Worm (Caenorhabditis elegans) whole organism, young adult: ENCODE results near the gene F12A10.8.
A peak's percentile ranks its signal among the peaks of the same experiment; 100 is the strongest.

Experiments
- B0261.1 ChIP-seq: sonication (generic microtip); optimal IDR thresholded peaks from 2 replicates; lab custom pipeline; 2016; ENCODE audit warnings: mild to moderate bottlenecking, missing genetic modification characterization, moderate library complexity, missing compliant biosample characterization
- B0336.3 ChIP-seq: fragments of 200-800 bp; sonication (Bioruptor generic); IDR thresholded peaks from 2 replicates; pipeline ENCODE4 v1.3.6; 2022; ENCODE audit warnings: missing genetic modification characterization, missing compliant biosample characterization
- C06A6.2 ChIP-seq: fragments of 200-800 bp; sonication (Bioruptor generic); conservative IDR thresholded peaks from 2 replicates; pipeline ENCODE4 v1.3.6; 2022; ENCODE audit warnings: missing genetic modification characterization, missing compliant biosample characterization
- D2030.7 ChIP-seq: fragments of 200-800 bp; sonication (Bioruptor generic); IDR thresholded peaks from 2 replicates; pipeline ENCODE4 v1.3.6; 2022; ENCODE audit warnings: missing genetic modification reagents, missing genetic modification characterization, missing compliant biosample characterization
- F37B4.10 ChIP-seq: fragments of 200-800 bp; sonication (Bioruptor generic); IDR thresholded peaks from 2 replicates; pipeline ENCODE4 v1.3.6; 2022; ENCODE audit warnings: missing genetic modification characterization, missing compliant biosample characterization
- F49E8.2 ChIP-seq: sonication (generic microtip); optimal IDR thresholded peaks from 3 replicates; lab custom pipeline; 2017; ENCODE audit warnings: missing genetic modification characterization, mild to moderate bottlenecking, missing compliant biosample characterization, antibody characterized with exemption, moderate library complexity; ENCODE audit not compliant: insufficient read depth
- F52B5.7 ChIP-seq: sonication (generic microtip); optimal IDR thresholded peaks from 2 replicates; lab custom pipeline; 2016; ENCODE audit warnings: mild to moderate bottlenecking, missing genetic modification characterization, missing compliant biosample characterization
- F55B11.4 ChIP-seq: sonication (generic microtip); optimal IDR thresholded peaks from 2 replicates; lab custom pipeline; 2016; ENCODE audit warnings: missing compliant biosample characterization, missing genetic modification characterization, borderline replicate concordance; ENCODE audit not compliant: insufficient read depth
- F57A8.1 ChIP-seq: fragments of 200-800 bp; sonication (Bioruptor generic); optimal IDR thresholded peaks from 2 replicates; lab custom pipeline; 2018; ENCODE audit warnings: mild to moderate bottlenecking, missing genetic modification characterization, moderate library complexity, missing compliant biosample characterization
- F57C9.4 ChIP-seq: sonication (generic microtip); optimal IDR thresholded peaks from 2 replicates; lab custom pipeline; 2017; ENCODE audit warnings: mild to moderate bottlenecking, missing genetic modification characterization, missing compliant biosample characterization
- T26A5.8 ChIP-seq: sonication (generic microtip); optimal IDR thresholded peaks from 2 replicates; lab custom pipeline; 2016; ENCODE audit warnings: missing genetic modification characterization, missing compliant biosample characterization
- Y53F4B.3 ChIP-seq: fragments of 200-800 bp; sonication (Bioruptor generic); IDR thresholded peaks from 2 replicates; pipeline ENCODE4 v1.3.6; 2022; ENCODE audit warnings: missing genetic modification reagents, missing genetic modification characterization, missing compliant biosample characterization
- Y53G8AR.9 ChIP-seq: fragments of 200-800 bp; sonication (Bioruptor generic); conservative IDR thresholded peaks from 2 replicates; pipeline ENCODE4 v1.3.6; 2022; ENCODE audit warnings: missing genetic modification reagents, missing genetic modification characterization, missing compliant biosample characterization
- Y56A3A.18 ChIP-seq: fragments of 200-800 bp; sonication (Bioruptor generic); IDR thresholded peaks from 2 replicates; pipeline ENCODE4 v1.3.6; 2022; ENCODE audit warnings: missing genetic modification reagents, missing genetic modification characterization, missing compliant biosample characterization
- Y67H2A.10 ChIP-seq: fragments of 200-800 bp; sonication (Bioruptor generic); conservative IDR thresholded peaks from 2 replicates; pipeline ENCODE4 v1.3.6; 2022; ENCODE audit warnings: missing genetic modification reagents, missing genetic modification characterization, missing compliant biosample characterization
- Y95B8A.8 ChIP-seq: fragments of 200-800 bp; sonication (Bioruptor generic); IDR thresholded peaks from 2 replicates; pipeline ENCODE4 v1.3.6; 2022; ENCODE audit warnings: missing genetic modification reagents, missing genetic modification characterization, missing compliant biosample characterization
- atf-7 ChIP-seq: sonication (generic microtip); optimal IDR thresholded peaks from 2 replicates; lab custom pipeline; 2017; ENCODE audit warnings: mild to moderate bottlenecking, missing genetic modification characterization, missing compliant biosample characterization
- attf-5 ChIP-seq: fragments of 200-800 bp; sonication (Bioruptor generic); optimal IDR thresholded peaks from 2 replicates; lab custom pipeline; 2018; ENCODE audit warnings: mild to moderate bottlenecking, missing genetic modification characterization, missing compliant biosample characterization
- bed-2 ChIP-seq: fragments of 200-800 bp; sonication (Bioruptor generic); IDR thresholded peaks from 2 replicates; pipeline ENCODE4 v1.3.6; 2022; ENCODE audit warnings: missing genetic modification reagents, missing genetic modification characterization, missing compliant biosample characterization
- ccch-3 ChIP-seq: fragments of 200-800 bp; sonication (Bioruptor generic); optimal IDR thresholded peaks from 2 replicates; lab custom pipeline; 2018; ENCODE audit warnings: mild to moderate bottlenecking, missing genetic modification characterization, missing compliant biosample characterization
- ceh-40 ChIP-seq: fragments of 200-800 bp; sonication (Bioruptor generic); IDR thresholded peaks from 2 replicates; pipeline ENCODE4 v1.3.6; 2022; ENCODE audit warnings: missing genetic modification characterization, missing compliant biosample characterization
- ceh-58 ChIP-seq: fragments of 200-800 bp; sonication (Bioruptor generic); IDR thresholded peaks from 2 replicates; pipeline ENCODE4 v1.3.6; 2022; ENCODE audit warnings: missing genetic modification characterization, missing compliant biosample characterization
- ceh-79 ChIP-seq: sonication (generic microtip); optimal IDR thresholded peaks from 2 replicates; lab custom pipeline; 2017; ENCODE audit warnings: mild to moderate bottlenecking, missing genetic modification characterization, missing compliant biosample characterization
- ceh-91 ChIP-seq: fragments of 200-800 bp; sonication (Bioruptor generic); IDR thresholded peaks from 2 replicates; pipeline ENCODE4 v1.3.6; 2022; ENCODE audit warnings: missing genetic modification reagents, missing genetic modification characterization, missing compliant biosample characterization
- gei-17 ChIP-seq: fragments of 200-800 bp; sonication (Bioruptor generic); optimal IDR thresholded peaks from 2 replicates; lab custom pipeline; 2018; ENCODE audit warnings: mild to moderate bottlenecking, missing genetic modification characterization, missing compliant biosample characterization
- him-1 ChIP-seq: sonication (generic microtip); optimal IDR thresholded peaks from 2 replicates; lab custom pipeline; 2016; ENCODE audit warnings: missing genotype, missing genetic modification reagents, missing genetic modification characterization, missing compliant biosample characterization
- hmg-1.2 ChIP-seq: fragments of 200-800 bp; sonication (Bioruptor generic); IDR thresholded peaks from 2 replicates; pipeline ENCODE4 v1.3.6; 2022; ENCODE audit warnings: missing genetic modification reagents, missing genetic modification characterization, missing compliant biosample characterization
- hmg-20 ChIP-seq: fragments of 200-800 bp; sonication (Bioruptor generic); IDR thresholded peaks from 2 replicates; pipeline ENCODE4 v1.3.6; 2022; ENCODE audit warnings: missing genetic modification reagents, missing genetic modification characterization, missing compliant biosample characterization
- hsf-1 ChIP-seq: fragments of 200-800 bp; sonication (Bioruptor generic); IDR thresholded peaks from 2 replicates; pipeline ENCODE4 v1.3.6; 2022; ENCODE audit warnings: missing genetic modification reagents, missing genetic modification characterization, missing compliant biosample characterization
- lag-1 ChIP-seq: fragments of 200-800 bp; sonication (Bioruptor generic); IDR thresholded peaks from 2 replicates; pipeline ENCODE4 v1.3.6; 2022; ENCODE audit warnings: missing genetic modification reagents, missing genetic modification characterization, missing compliant biosample characterization
- lin-35 ChIP-seq, 3 experiments: fragments of 150-350 bp in 2 of 3; sonication (generic microtip) in 1 of 3; optimal IDR thresholded peaks; 2 replicates each; lab custom pipeline; 2014 to 2018; ENCODE audit warnings: missing biosample characterization in 3 of 3, missing genetic modification characterization in 3 of 3, missing genetic modification reagents in 3 of 3
- lin-40 ChIP-seq: sonication (generic microtip); optimal IDR thresholded peaks from 2 replicates; lab custom pipeline; 2016; ENCODE audit warnings: missing genetic modification characterization, mild to moderate bottlenecking, missing compliant biosample characterization, missing genotype, missing genetic modification reagents
- madf-10 ChIP-seq: sonication (generic microtip); optimal IDR thresholded peaks from 2 replicates; lab custom pipeline; 2016; ENCODE audit warnings: mild to moderate bottlenecking, missing genetic modification characterization, missing compliant biosample characterization
- madf-6 ChIP-seq: fragments of 200-800 bp; sonication (Bioruptor generic); IDR thresholded peaks from 2 replicates; pipeline ENCODE4 v1.3.6; 2022; ENCODE audit warnings: missing genetic modification reagents, missing genetic modification characterization, missing compliant biosample characterization
- mel-28 ChIP-seq: sonication (generic microtip); optimal IDR thresholded peaks from 2 replicates; lab custom pipeline; 2016; ENCODE audit warnings: borderline replicate concordance, mild to moderate bottlenecking, missing genetic modification characterization, missing compliant biosample characterization
- nfya-1 ChIP-seq: sonication (generic microtip); optimal IDR thresholded peaks from 2 replicates; lab custom pipeline; 2017; ENCODE audit warnings: antibody characterized with exemption, missing compliant biosample characterization, missing genetic modification characterization, borderline replicate concordance; ENCODE audit not compliant: insufficient read depth
- rec-8 ChIP-seq, 2 experiments: sonication (generic microtip); optimal IDR thresholded peaks; 2 replicates each; lab custom pipeline; 2016; ENCODE audit warnings: mild to moderate bottlenecking in 2 of 2, missing genetic modification characterization in 2 of 2, missing genetic modification reagents in 2 of 2, missing genotype in 2 of 2, missing biosample characterization in 1 of 2, missing compliant biosample characterization in 1 of 2, moderate library complexity in 1 of 2
- sdz-38 ChIP-seq: sonication (generic microtip); optimal IDR thresholded peaks from 2 replicates; lab custom pipeline; 2016; ENCODE audit warnings: missing genotype, missing genetic modification characterization, missing compliant biosample characterization
- snpc-1.3 ChIP-seq: sonication (generic microtip); optimal IDR thresholded peaks from 2 replicates; lab custom pipeline; 2017; ENCODE audit warnings: missing genetic modification characterization, mild to moderate bottlenecking, missing compliant biosample characterization, antibody characterized with exemption, moderate library complexity, missing genotype, missing genetic modification reagents; ENCODE audit not compliant: insufficient read depth
- snpc-3.4 ChIP-seq: sonication (generic microtip); optimal IDR thresholded peaks from 2 replicates; lab custom pipeline; 2017; ENCODE audit warnings: missing genetic modification characterization, mild to moderate bottlenecking, missing compliant biosample characterization, antibody characterized with exemption, moderate library complexity, missing genotype, missing genetic modification reagents
- tbp1 ChIP-seq: fragments of 200-800 bp; sonication (Bioruptor generic); optimal IDR thresholded peaks from 2 replicates; lab custom pipeline; 2018; ENCODE audit warnings: mild to moderate bottlenecking, missing genetic modification characterization, missing compliant biosample characterization
- xnd-1 ChIP-seq: sonication (generic microtip); optimal IDR thresholded peaks from 2 replicates; lab custom pipeline; 2016; ENCODE audit warnings: missing genotype, missing genetic modification reagents, missing genetic modification characterization, missing compliant biosample characterization
- zim-3 ChIP-seq: sonication (generic microtip); optimal IDR thresholded peaks from 2 replicates; lab custom pipeline; 2017; ENCODE audit warnings: mild to moderate bottlenecking, missing genetic modification characterization, moderate library complexity, missing compliant biosample characterization
- ztf-18 ChIP-seq: sonication (generic microtip); optimal IDR thresholded peaks from 2 replicates; lab custom pipeline; 2016; ENCODE audit warnings: missing genotype, mild to moderate bottlenecking, missing genetic modification characterization, missing compliant biosample characterization
- ztf-22 ChIP-seq: fragments of 200-800 bp; sonication (Bioruptor generic); optimal IDR thresholded peaks from 2 replicates; lab custom pipeline; 2018; ENCODE audit warnings: mild to moderate bottlenecking, missing genetic modification characterization, moderate library complexity, missing compliant biosample characterization
- ztf-25 ChIP-seq: fragments of 200-800 bp; sonication (Bioruptor generic); IDR thresholded peaks from 2 replicates; pipeline ENCODE4 v1.3.6; 2022; ENCODE audit warnings: missing genetic modification reagents, missing genetic modification characterization, missing compliant biosample characterization
- ztf-28 ChIP-seq: fragments of 200-800 bp; sonication (Bioruptor generic); IDR thresholded peaks from 2 replicates; pipeline ENCODE4 v1.3.6; 2022; ENCODE audit warnings: missing genetic modification reagents, missing genetic modification characterization, missing compliant biosample characterization
- ztf-6 ChIP-seq: fragments of 200-800 bp; sonication (Bioruptor generic); IDR thresholded peaks from 2 replicates; pipeline ENCODE4 v1.3.6; 2022; ENCODE audit warnings: missing genetic modification reagents, missing genetic modification characterization, missing compliant biosample characterization

The F12A10.8 gene

ce11 chrII:5473946-5474423 lies 26.9 kb downstream of the F12A10.8 start, which contains the start of gene mrps-16 (continued):
- TF ChIP-seq F37B4.10 (GFP tag; lab: Robert Waterston, UW) (no peak), Y56A3A.18 (GFP tag; lab: Robert Waterston, UW) (no peak), ceh-40 (GFP tag; lab: Robert Waterston, UW) (no peak), T26A5.8 (tag; lab: Kevin White, UChicago) (no peak), attf-5 (GFP tag; lab: Kevin White, UChicago) (no peak), hmg-1.2 (GFP tag; lab: Robert Waterston, UW) (peak; percentile 31; the same call in 1 of the 2 replicates), zim-3 (tag; lab: Kevin White, UChicago) (no peak), lin-40 (tag; lab: Kevin White, UChicago) (peak; percentile 23), atf-7 (no peak), F49E8.2 (tag; lab: Kevin White, UChicago) (no peak), madf-6 (peak; percentile 83), ztf-25 (GFP tag; lab: Robert Waterston, UW) (no peak), F57A8.1 (GFP tag; lab: Kevin White, UChicago) (no peak), hsf-1 (GFP tag; lab: Robert Waterston, UW) (no peak), mel-28 (tag; lab: Kevin White, UChicago) (no peak), gei-17 (GFP tag; lab: Kevin White, UChicago) (no peak), lin-35 (GFP tag; optimal IDR thresholded peaks at IDR 0.05; lab: Kevin White, UChicago) (peak in 2 of 3 experiments; percentile 27 to 91), F57C9.4 (tag; lab: Kevin White, UChicago) (no peak), F52B5.7 (tag; lab: Kevin White, UChicago) (no peak), sdz-38 (no peak), bed-2 (no peak), him-1 (tag; lab: Kevin White, UChicago) (no peak), ceh-58 (GFP tag; lab: Robert Waterston, UW) (no peak), ztf-22 (GFP tag; lab: Kevin White, UChicago) (no peak), ccch-3 (GFP tag; lab: Kevin White, UChicago) (no peak), tbp1 (GFP tag; lab: Kevin White, UChicago) (peak; percentile 25), ztf-28 (GFP tag; lab: Robert Waterston, UW) (no peak), F55B11.4 (tag; lab: Kevin White, UChicago) (no peak), C06A6.2 (GFP tag; lab: Robert Waterston, UW) (no peak), ceh-91 (0 out of 2 replicates have a peak, but pooled peaks have one; percentile 17), Y53F4B.3 (GFP tag; lab: Robert Waterston, UW) (no peak), ceh-79 (tag; lab: Kevin White, UChicago) (no peak), nfya-1 (tag; lab: Kevin White, UChicago) (no peak), snpc-1.3 (tag; lab: Kevin White, UChicago) (peak; percentile 30), ztf-6 (no peak), ztf-18 (tag; lab: Kevin White, UChicago) (no peak), B0336.3 (GFP tag; lab: Robert Waterston, UW) (no peak), Y53G8AR.9 (GFP tag; lab: Robert Waterston, UW) (no peak), hmg-20 (GFP tag; lab: Robert Waterston, UW) (no peak), D2030.7 (GFP tag; lab: Robert Waterston, UW) (peak; percentile 55; the same call in 1 of the 2 replicates), Y67H2A.10 (GFP tag; lab: Robert Waterston, UW) (no peak), snpc-3.4 (tag; lab: Kevin White, UChicago) (no peak), lag-1 (no peak), rec-8 (tag; optimal IDR thresholded peaks at IDR 0.05; lab: Kevin White, UChicago) (no peak), xnd-1 (tag; lab: Kevin White, UChicago) (peak; percentile 18), B0261.1 (no peak), Y95B8A.8 (GFP tag; lab: Robert Waterston, UW) (no peak), madf-10 (tag; lab: Kevin White, UChicago) (no peak)
